Worm (Caenorhabditis elegans): Measurements from ENCODE around the gene Y55F3AM.13.

The Y55F3AM.13 gene

DNA sequence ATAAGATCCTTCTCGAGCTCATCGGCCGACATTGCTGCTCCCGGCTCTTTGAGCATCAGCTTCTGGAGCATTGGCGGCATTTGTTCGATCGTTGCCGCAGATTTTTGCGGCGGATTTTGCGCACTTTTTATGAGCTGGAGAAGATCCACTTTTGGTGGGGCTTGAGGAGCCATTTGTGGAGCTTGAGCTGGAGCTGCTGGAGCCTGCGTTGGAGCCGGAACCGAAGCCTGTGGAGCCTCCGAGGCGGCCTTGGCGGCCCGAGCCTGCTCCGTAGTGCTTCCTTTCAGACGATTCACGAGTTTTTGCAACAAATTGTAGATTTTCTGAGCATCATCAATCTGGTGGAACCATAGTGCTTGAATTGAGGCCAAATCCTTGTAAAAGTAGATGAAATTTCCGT, 2.1 kb downstream of the Y55F3AM.13 start:
- TF ChIP-seq ceh-91 (GFP tag; IDR thresholded peaks at IDR 0.05) (no peak), nhr-80 (tag; optimal IDR thresholded peaks at IDR 0.05) (no peak), egrh-3 (GFP tag; IDR thresholded peaks at IDR 0.05) (peak; percentile 77; the same call in 1 of the 2 replicates), zfh-2 (GFP tag; conservative IDR thresholded peaks at IDR 0.05) (peak; percentile 85), rpc-1 (optimal IDR thresholded peaks at IDR 0.05) (no peak), rpc-1 (tag; optimal IDR thresholded peaks at IDR 0.05) (no peak), hmg-1.2 (GFP tag; IDR thresholded peaks at IDR 0.05) (no peak)

DNA sequence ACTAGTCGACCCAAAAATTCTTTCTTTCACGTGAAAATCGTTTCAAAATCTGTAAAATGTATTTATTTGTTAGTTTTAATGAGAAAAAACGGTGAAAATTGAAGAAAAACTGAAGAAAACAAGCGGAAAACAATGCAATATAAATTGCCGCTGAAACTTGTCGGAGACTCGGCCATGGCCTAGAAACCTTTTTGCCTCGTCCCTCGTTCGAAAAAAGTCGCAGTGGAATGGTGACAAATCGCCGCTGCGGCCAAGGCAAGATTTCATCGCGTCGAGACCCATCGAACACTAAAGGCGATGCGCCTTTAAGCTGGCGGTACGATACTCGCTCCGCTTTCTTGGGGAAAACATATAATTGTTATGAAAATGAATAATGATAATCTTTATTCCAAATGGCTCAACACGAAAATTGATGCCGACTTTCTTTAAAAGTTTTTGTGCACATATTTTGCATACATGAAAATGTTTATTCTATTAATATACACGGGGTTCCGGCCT, 4.4 kb downstream of the Y55F3AM.13 start, which contains the start of gene Y55F3AM.21:
Y55F3AM.21 (minus strand) TSS at position 51 of the 498 bp plus-strand sequence.
- TF ChIP-seq xnd-1 (tag; optimal IDR thresholded peaks at IDR 0.05) (peak; percentile 61), madf-6 (GFP tag; IDR thresholded peaks at IDR 0.05) (peak; percentile 64), attf-3 (GFP tag; conservative IDR thresholded peaks at IDR 0.05) (0 out of 2 replicates have a peak, but pooled peaks have one; percentile 24), lsl-1 (GFP tag; optimal IDR thresholded peaks at IDR 0.05) (peak; percentile 40), F33H1.4 (GFP tag; IDR thresholded peaks at IDR 0.05) (peak; percentile 75)

DNA sequence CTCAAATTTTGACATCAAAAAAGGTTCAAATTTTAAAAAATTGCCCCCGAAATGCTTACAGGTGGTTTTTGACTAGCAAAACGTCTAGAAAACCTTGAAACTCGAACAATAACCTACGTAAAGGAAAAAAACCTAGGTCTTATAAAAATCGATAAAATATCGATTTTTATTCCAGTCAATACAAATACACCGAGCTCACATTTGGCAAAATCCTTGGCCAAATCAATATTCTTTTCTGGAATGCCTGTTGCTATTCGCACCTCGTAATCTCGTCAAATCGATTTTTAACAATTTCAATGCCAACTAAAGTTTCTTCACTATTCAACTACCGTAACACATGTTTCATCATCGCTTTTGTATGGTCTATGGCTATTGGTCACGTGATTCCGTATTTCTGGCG, 9.1 kb downstream of the Y55F3AM.13 start:
- TF ChIP-seq F37B4.10 (GFP tag; IDR thresholded peaks at IDR 0.05), result no peak
- no peak for TF ChIP-seq T07F8.4 (tag; optimal IDR thresholded peaks at IDR 0.05)
- TF ChIP-seq F57C9.4 (tag; optimal IDR thresholded peaks at IDR 0.05), result no peak
- no peak for TF ChIP-seq egrh-3 (GFP tag; IDR thresholded peaks at IDR 0.05)
- no peak for TF ChIP-seq ztf-22 (GFP tag; optimal IDR thresholded peaks at IDR 0.05)
- no peak for TF ChIP-seq F23B12.7 (tag; optimal IDR thresholded peaks at IDR 0.05; ENCODE audit: insufficient read depth)
- TF ChIP-seq hmg-1.2 (GFP tag; IDR thresholded peaks at IDR 0.05), result no peak
- no peak for TF ChIP-seq nfya-1 (tag; optimal IDR thresholded peaks at IDR 0.05; ENCODE audit: borderline replicate concordance, insufficient read depth)
- no peak for TF ChIP-seq gei-17 (GFP tag; optimal IDR thresholded peaks at IDR 0.05)
- TF ChIP-seq ztf-18 (tag; optimal IDR thresholded peaks at IDR 0.05), result no peak

DNA sequence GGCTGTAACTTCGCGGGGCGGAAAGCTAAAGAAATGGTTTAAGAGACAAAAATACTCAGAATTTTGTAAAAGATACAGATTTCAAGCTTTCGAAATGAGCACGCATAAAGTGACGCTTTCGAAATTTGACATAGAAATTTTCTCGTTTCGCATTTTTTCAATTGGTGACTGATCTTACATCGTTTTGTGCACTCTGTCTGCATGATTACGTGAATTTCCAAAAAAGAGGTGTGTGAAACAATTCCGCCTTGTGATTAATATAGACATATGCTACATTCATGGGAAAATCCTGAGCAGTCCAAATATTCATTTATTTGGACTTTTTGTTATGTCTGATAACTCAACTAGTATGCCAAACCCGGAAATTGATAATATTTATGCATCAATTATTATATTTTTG, 10.4 kb downstream of the Y55F3AM.13 start, which contains the start of gene srx-12:
srx-12 (plus strand) TSS at position 301 of the 400 bp plus-strand sequence.
- TF ChIP-seq nhr-120 (GFP tag; IDR thresholded peaks at IDR 0.05) (no peak), mxl-1 (tag; optimal IDR thresholded peaks at IDR 0.05) (no peak), F55B11.4 (tag; optimal IDR thresholded peaks at IDR 0.05; ENCODE audit: borderline replicate concordance, insufficient read depth) (no peak), pha-4 (tag; optimal IDR thresholded peaks at IDR 0.05) (no peak), aptf-3 (GFP tag; IDR thresholded peaks at IDR 0.05) (no peak), athp-1 (tag; optimal IDR thresholded peaks at IDR 0.05) (no peak), cebp-1 (GFP tag; IDR thresholded peaks at IDR 0.05) (no peak), cebp-1 (tag; optimal IDR thresholded peaks at IDR 0.05) (no peak), ekl-4 (GFP tag; IDR thresholded peaks at IDR 0.05) (no peak)

DNA sequence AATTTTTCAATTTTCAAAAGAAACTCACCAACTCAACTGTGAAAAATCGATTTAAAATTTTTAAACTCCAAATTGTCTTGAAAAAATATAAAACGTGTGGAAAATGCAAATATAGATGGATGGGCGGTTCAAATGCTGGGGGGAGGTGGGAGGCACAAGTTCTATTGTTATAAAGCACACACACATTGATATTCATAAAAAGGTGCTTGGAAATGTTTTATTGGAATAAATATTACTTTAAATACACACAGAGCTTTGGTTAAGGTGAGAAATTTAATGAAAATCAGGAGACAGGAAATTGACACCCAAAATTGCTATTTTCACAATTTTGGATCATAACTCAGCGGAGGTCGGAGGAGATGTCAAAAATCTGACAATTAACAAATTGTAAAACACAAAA, 11.8 kb downstream of the Y55F3AM.13 start, which contains the start of gene Y55F3AM.11:
Y55F3AM.11 (minus strand) TSS at position 101 of the 400 bp plus-strand sequence.
- TF ChIP-seq lin-54 (GFP tag; optimal IDR thresholded peaks at IDR 0.05) (no peak), aptf-2 (GFP tag; conservative IDR thresholded peaks at IDR 0.05) (no peak), athp-1 (tag; optimal IDR thresholded peaks at IDR 0.05) (no peak), F57A8.1 (GFP tag; optimal IDR thresholded peaks at IDR 0.05) (no peak), hmg-20 (GFP tag; IDR thresholded peaks at IDR 0.05) (no peak), Y53F4B.3 (GFP tag; IDR thresholded peaks at IDR 0.05) (no peak), repo-1 (tag; optimal IDR thresholded peaks at IDR 0.05) (no peak), ceh-40 (GFP tag; IDR thresholded peaks at IDR 0.05) (no peak)

Data from whole organism, young adult.